Worm (Caenorhabditis elegans): ENCODE data around the gene Y43F8B.1.

DNA sequence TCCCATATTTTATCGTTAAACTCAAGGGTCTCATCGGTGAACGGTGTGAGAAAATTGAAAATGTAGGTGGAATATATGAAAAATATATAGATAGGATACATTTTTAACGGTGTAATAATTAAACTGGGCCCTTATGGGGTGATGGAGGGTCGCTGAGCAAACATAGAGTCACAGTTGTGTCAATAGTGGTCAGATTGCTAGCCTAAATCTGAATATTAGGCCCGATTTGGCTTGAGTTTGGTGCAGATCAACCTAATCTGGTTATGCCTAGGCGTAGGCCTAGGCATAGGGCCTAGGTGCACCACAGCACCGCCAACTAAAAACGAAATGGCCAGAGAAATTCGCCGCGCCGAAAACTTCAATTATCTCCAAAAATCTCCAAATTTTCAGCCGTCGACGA lies 32.4 kb downstream of the Y43F8B.1 start, which contains the start of gene phy-4:
- TF ChIP-seq ref-1 (GFP tag; conservative IDR thresholded peaks at IDR 0.05) (no peak), cog-1 (tag; optimal IDR thresholded peaks at IDR 0.05) (no peak), flt-1 (GFP tag; IDR thresholded peaks at IDR 0.05) (no peak), ztf-23 (GFP tag; IDR thresholded peaks at IDR 0.05) (no peak), T22C8.4 (GFP tag; IDR thresholded peaks at IDR 0.05) (no peak), klf-2 (GFP tag; conservative IDR thresholded peaks at IDR 0.05) (no peak), med-1 (GFP tag; optimal IDR thresholded peaks at IDR 0.05; ENCODE audit: insufficient read depth) (no peak), ztf-29 (GFP tag; IDR thresholded peaks at IDR 0.05) (no peak)

Data from whole organism, midembryonic.